Worm (Caenorhabditis elegans) whole organism, L4 larva: ENCODE measurements around the gene ncx-3.
A peak's percentile ranks its signal among the peaks of the same experiment; 100 is the strongest.

ENCODE experiments used
- F10B5.3 ChIP-seq: sonication (generic microtip); optimal IDR thresholded peaks from 2 replicates; lab custom pipeline; 2016; ENCODE audit warnings: mild to moderate bottlenecking, missing genetic modification characterization, missing compliant biosample characterization
- R02D3.7 ChIP-seq: fragments of 150-350 bp; sonication (generic microtip); optimal IDR thresholded peaks from 3 replicates; lab custom pipeline; 2014; ENCODE audit warnings: missing biosample characterization, missing genetic modification characterization
- Y105C5A.15 ChIP-seq: fragments of 200-800 bp; sonication (Bioruptor generic); IDR thresholded peaks from 2 replicates; pipeline ENCODE4 v1.3.6; 2022; ENCODE audit warnings: missing genetic modification characterization, missing compliant biosample characterization
- Y5F2A.4 ChIP-seq: fragments of 200-800 bp; sonication (Bioruptor generic); optimal IDR thresholded peaks from 2 replicates; lab custom pipeline; 2018; ENCODE audit warnings: mild to moderate bottlenecking, missing genetic modification characterization, missing compliant biosample characterization
- ama-1 ChIP-seq: fragments of 150-350 bp; optimal IDR thresholded peaks from 2 replicates; lab custom pipeline; 2014; ENCODE audit warnings: inconsistent platforms, mixed read lengths
- arid-1 ChIP-seq: fragments of 200-800 bp; sonication (Bioruptor generic); conservative IDR thresholded peaks from 2 replicates; pipeline ENCODE4 v1.3.6; 2022; ENCODE audit warnings: missing genetic modification reagents, missing genetic modification characterization, missing compliant biosample characterization
- attf-4 ChIP-seq: sonication (generic microtip); optimal IDR thresholded peaks from 3 replicates; lab custom pipeline; 2017; ENCODE audit warnings: missing biosample characterization, missing genetic modification characterization
- ceh-32 ChIP-seq: sonication (generic microtip); optimal IDR thresholded peaks from 2 replicates; lab custom pipeline; 2016; ENCODE audit warnings: mild to moderate bottlenecking, missing genetic modification characterization, missing compliant biosample characterization; ENCODE audit not compliant: poor library complexity
- ceh-44 ChIP-seq: fragments of 200-800 bp; sonication (Bioruptor generic); IDR thresholded peaks from 2 replicates; pipeline ENCODE4 v1.3.6; 2022; ENCODE audit warnings: missing genetic modification reagents, missing genetic modification characterization, missing compliant biosample characterization
- ceh-62 ChIP-seq: sonication (generic microtip); optimal IDR thresholded peaks from 2 replicates; lab custom pipeline; 2017; ENCODE audit warnings: missing biosample characterization, missing genetic modification characterization
- ceh-82 ChIP-seq: sonication (generic microtip); optimal IDR thresholded peaks from 2 replicates; lab custom pipeline; 2017; ENCODE audit warnings: missing biosample characterization, missing genetic modification characterization
- daf-16 ChIP-seq, 3 experiments: sonication (generic microtip); optimal IDR thresholded peaks; 2 replicates each; lab custom pipeline; 2016 to 2017; ENCODE audit warnings: missing genetic modification characterization in 3 of 3, missing genetic modification reagents in 3 of 3, mild to moderate bottlenecking in 2 of 3, missing compliant biosample characterization in 2 of 3, missing biosample characterization in 1 of 3, moderate library complexity in 1 of 3
- daf-8 ChIP-seq: fragments of 200-800 bp; sonication (Bioruptor generic); IDR thresholded peaks from 2 replicates; pipeline ENCODE4 v1.3.6; 2022; ENCODE audit warnings: missing genetic modification characterization, missing compliant biosample characterization
- dpl-1 ChIP-seq: fragments of 150-350 bp; optimal IDR thresholded peaks from 2 replicates; lab custom pipeline; 2014; ENCODE audit warnings: missing biosample characterization, missing genetic modification reagents, missing genetic modification characterization
- duxl-1 ChIP-seq: sonication (generic microtip); optimal IDR thresholded peaks from 2 replicates; lab custom pipeline; 2016; ENCODE audit warnings: mild to moderate bottlenecking, missing genetic modification characterization, moderate library complexity, missing compliant biosample characterization; ENCODE audit not compliant: poor library complexity
- egl-43 ChIP-seq: fragments of 200-800 bp; sonication (Bioruptor generic); IDR thresholded peaks from 2 replicates; pipeline ENCODE4 v1.3.6; 2022; ENCODE audit warnings: missing genetic modification reagents, missing genetic modification characterization, missing compliant biosample characterization
- gei-8 ChIP-seq: fragments of 200-800 bp; sonication (Bioruptor generic); optimal IDR thresholded peaks from 2 replicates; lab custom pipeline; 2018; ENCODE audit warnings: mild to moderate bottlenecking, missing genetic modification characterization, missing compliant biosample characterization
- lim-7 ChIP-seq: fragments of 200-800 bp; sonication (Bioruptor generic); IDR thresholded peaks from 2 replicates; pipeline ENCODE4 v1.3.6; 2022; ENCODE audit warnings: missing genetic modification characterization, missing compliant biosample characterization
- lsy-2 ChIP-seq, 2 experiments: fragments of 150-350 bp in 1 of 2; sonication (generic microtip) in 1 of 2; optimal IDR thresholded peaks; 2 replicates each; lab custom pipeline; 2014 to 2017; ENCODE audit warnings: missing biosample characterization in 2 of 2, missing genetic modification characterization in 2 of 2
- mdl-1 ChIP-seq, 2 experiments: fragments of 150-350 bp in 1 of 2; sonication (generic microtip) in 1 of 2; optimal IDR thresholded peaks; 2 replicates each; lab custom pipeline; 2014 to 2017; ENCODE audit warnings: missing biosample characterization in 2 of 2, missing genetic modification characterization in 2 of 2
- mxl-2 ChIP-seq: fragments of 200-800 bp; sonication (Bioruptor generic); conservative IDR thresholded peaks from 2 replicates; pipeline ENCODE4 v1.3.6; 2022; ENCODE audit warnings: missing genetic modification reagents, missing genetic modification characterization, missing compliant biosample characterization
- nhr-10 ChIP-seq: fragments of 150-350 bp; optimal IDR thresholded peaks from 2 replicates; lab custom pipeline; 2014; ENCODE audit warnings: missing biosample characterization, missing genetic modification characterization
- nhr-237 ChIP-seq: sonication (generic microtip); optimal IDR thresholded peaks from 2 replicates; lab custom pipeline; 2017; ENCODE audit warnings: missing biosample characterization, missing genetic modification characterization
- nhr-25 ChIP-seq: sonication (generic microtip); optimal IDR thresholded peaks from 2 replicates; lab custom pipeline; 2017; ENCODE audit warnings: missing genetic modification characterization, mild to moderate bottlenecking, missing compliant biosample characterization, antibody characterized with exemption, moderate library complexity, borderline replicate concordance; ENCODE audit not compliant: insufficient read depth
- nhr-28 ChIP-seq: fragments of 150-350 bp; optimal IDR thresholded peaks from 2 replicates; lab custom pipeline; 2014; ENCODE audit warnings: missing biosample characterization, missing genetic modification characterization
- nhr-6 ChIP-seq: fragments of 150-350 bp; optimal IDR thresholded peaks from 2 replicates; lab custom pipeline; 2014; ENCODE audit warnings: missing biosample characterization, missing genetic modification characterization
- pha-4 ChIP-seq, 2 experiments: fragments of 150-350 bp in 1 of 2; fragments of 200-800 bp in 1 of 2; sonication (Bioruptor generic) in 1 of 2; IDR thresholded peaks in 1 of 2; optimal IDR thresholded peaks in 1 of 2; 2 replicates each; pipeline versions ENCODE4 v1.3.6 to Lab custom; 2014 to 2022; ENCODE audit warnings: missing genetic modification characterization in 2 of 2, missing genetic modification reagents in 2 of 2, missing biosample characterization in 1 of 2, missing compliant biosample characterization in 1 of 2
- php-3 ChIP-seq: fragments of 200-800 bp; sonication (Bioruptor generic); IDR thresholded peaks from 2 replicates; pipeline ENCODE4 v1.3.6; 2022; ENCODE audit warnings: missing genetic modification reagents, missing genetic modification characterization, missing compliant biosample characterization
- pqm-1 ChIP-seq: sonication (generic microtip); optimal IDR thresholded peaks from 2 replicates; lab custom pipeline; 2017; ENCODE audit warnings: missing biosample characterization, missing genetic modification characterization
- rbr-2 ChIP-seq: sonication (generic microtip); optimal IDR thresholded peaks from 2 replicates; lab custom pipeline; 2016; ENCODE audit warnings: missing genotype, missing genetic modification characterization, missing compliant biosample characterization
- snpc-1.2 ChIP-seq: fragments of 200-800 bp; sonication (Bioruptor generic); IDR thresholded peaks from 2 replicates; pipeline ENCODE4 v1.3.6; 2022; ENCODE audit warnings: missing genetic modification reagents, missing genetic modification characterization, missing compliant biosample characterization
- spr-1 ChIP-seq: sonication (generic microtip); optimal IDR thresholded peaks from 2 replicates; lab custom pipeline; 2016; ENCODE audit warnings: mild to moderate bottlenecking, missing genetic modification characterization, missing compliant biosample characterization
- unc-130 ChIP-seq: sonication (generic microtip); optimal IDR thresholded peaks from 2 replicates; lab custom pipeline; 2016; ENCODE audit warnings: missing genetic modification reagents, missing genetic modification characterization, missing compliant biosample characterization
- unc-39 ChIP-seq: sonication (generic microtip); optimal IDR thresholded peaks from 2 replicates; lab custom pipeline; 2017; ENCODE audit warnings: missing biosample characterization, missing genetic modification characterization
- unc-62 ChIP-seq, 3 experiments: fragments of 150-350 bp in 1 of 3; sonication (generic microtip); optimal IDR thresholded peaks in 2 of 3; peaks in 1 of 3; 1 replicate in 1 of 3; 2 replicates in 2 of 3; lab custom pipeline; 2014 to 2017; ENCODE audit warnings: missing biosample characterization in 3 of 3, missing genetic modification characterization in 3 of 3, missing genetic modification reagents in 3 of 3, missing genotype in 1 of 3
- zip-2 ChIP-seq: fragments of 150-350 bp; optimal IDR thresholded peaks from 2 replicates; lab custom pipeline; 2014; ENCODE audit warnings: missing biosample characterization, missing genetic modification characterization
- ztf-11 ChIP-seq: fragments of 150-350 bp; optimal IDR thresholded peaks from 2 replicates; lab custom pipeline; 2014; ENCODE audit warnings: missing biosample characterization, missing genetic modification characterization

Gene ncx-3

DNA sequence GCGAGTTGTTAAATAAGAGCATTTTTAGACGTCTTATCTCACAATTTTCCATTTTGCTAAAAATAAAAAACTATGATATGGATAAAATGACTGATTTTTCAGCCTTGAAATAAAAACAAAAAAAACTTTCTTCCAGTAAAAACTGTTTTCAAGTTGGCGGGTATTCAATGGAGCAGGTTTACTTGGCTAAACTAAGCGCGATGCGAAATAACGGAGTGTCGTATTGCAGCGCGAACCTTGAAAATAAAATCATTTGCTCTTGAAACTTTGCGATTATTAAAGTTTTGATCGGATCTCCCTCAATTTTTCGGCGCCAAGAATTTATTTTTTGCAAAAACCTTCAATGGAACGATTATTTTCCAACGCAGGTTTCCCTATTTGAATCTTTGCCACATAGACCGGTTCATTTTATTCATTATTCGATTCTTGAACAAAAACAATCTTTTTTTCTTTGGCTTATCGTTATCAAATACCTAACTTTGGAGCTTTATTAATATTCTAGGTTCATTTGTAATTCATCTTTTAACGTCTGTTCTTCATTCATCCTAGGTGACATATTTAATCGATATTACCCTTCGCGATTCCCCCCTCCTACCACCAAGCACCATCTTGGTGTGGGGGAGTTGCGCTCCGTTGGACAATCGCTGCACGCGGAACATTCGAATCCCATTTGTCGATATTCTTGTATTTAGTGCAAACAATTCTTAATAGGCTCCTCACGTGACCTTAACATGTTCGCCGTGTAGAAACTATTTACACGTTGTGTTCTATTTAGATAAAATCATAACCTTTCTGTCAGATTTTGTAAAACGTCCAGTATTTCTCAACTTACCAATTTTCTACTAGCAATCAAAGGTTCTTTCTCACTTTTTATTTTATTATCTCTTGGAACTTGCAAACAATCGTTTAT lies 18.3 kb downstream of the ncx-3 start, which contains the start of the genes orc-5 and cyb-1 (continued):
- peak; percentile 67 for TF ChIP-seq nhr-6 (tag; lab: Kevin White, UChicago)
- TF ChIP-seq, all 104 proteins: peak for 17

DNA sequence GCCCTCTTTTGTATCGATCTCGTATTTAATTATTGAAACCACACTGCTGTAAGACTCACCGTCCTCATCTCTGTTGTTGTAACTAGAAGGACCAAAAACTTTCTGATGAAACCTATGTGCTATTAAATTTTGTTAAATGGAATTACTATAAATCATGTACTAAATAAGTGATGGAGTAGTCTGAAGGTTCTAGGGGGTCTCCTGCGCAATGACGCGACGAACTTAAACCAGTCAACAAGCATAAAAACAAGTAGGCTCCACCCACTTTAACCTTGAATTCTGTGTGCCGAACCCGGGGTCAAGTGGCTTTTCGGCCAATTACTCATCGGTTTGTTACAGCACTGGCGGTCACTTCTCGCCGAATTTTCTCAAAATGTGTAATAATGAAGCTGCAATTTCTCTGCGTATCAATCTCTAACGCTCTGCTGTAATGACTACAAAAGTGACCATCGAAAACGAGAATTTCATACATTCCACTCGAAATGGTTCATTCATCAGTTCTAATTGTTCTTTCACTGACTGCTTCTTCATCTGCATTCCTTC lies 20.6 kb downstream of the ncx-3 start, which contains the start of gene grl-21:
TSS of gene grl-21 (plus strand) at position 464 of the 543 bp plus-strand sequence.
- TF ChIP-seq ceh-32, result no peak
- no peak for TF ChIP-seq arid-1 (GFP tag; lab: Robert Waterston, UW)
- no peak for TF ChIP-seq unc-130
- no peak for TF ChIP-seq Y105C5A.15 (GFP tag; lab: Robert Waterston, UW)
- no peak for TF ChIP-seq daf-8
- no peak for TF ChIP-seq nhr-237
- TF ChIP-seq ceh-44, result no peak
- no peak for TF ChIP-seq mxl-2 (GFP tag; lab: Robert Waterston, UW)
- no peak for TF ChIP-seq Y5F2A.4 (GFP tag; lab: Kevin White, UChicago)
- TF ChIP-seq attf-4 (tag; lab: Kevin White, UChicago), result no peak
- TF ChIP-seq unc-62 (GFP tag; optimal IDR thresholded peaks at IDR 0.05 in 1 of 2; lab: Kevin White, UChicago), result no peak
- no peak for TF ChIP-seq unc-62 (tag; optimal IDR thresholded peaks at IDR 0.05; lab: Kevin White, UChicago)
- no peak for TF ChIP-seq pqm-1
- no peak for TF ChIP-seq unc-39 (tag; lab: Kevin White, UChicago)
- no peak for TF ChIP-seq mdl-1 (tag; optimal IDR thresholded peaks at IDR 0.05; lab: Kevin White, UChicago)
- no peak for TF ChIP-seq snpc-1.2 (GFP tag; lab: Robert Waterston, UW)
- TF ChIP-seq lim-7, result no peak
- TF ChIP-seq ceh-82 (tag; lab: Kevin White, UChicago), result no peak

DNA sequence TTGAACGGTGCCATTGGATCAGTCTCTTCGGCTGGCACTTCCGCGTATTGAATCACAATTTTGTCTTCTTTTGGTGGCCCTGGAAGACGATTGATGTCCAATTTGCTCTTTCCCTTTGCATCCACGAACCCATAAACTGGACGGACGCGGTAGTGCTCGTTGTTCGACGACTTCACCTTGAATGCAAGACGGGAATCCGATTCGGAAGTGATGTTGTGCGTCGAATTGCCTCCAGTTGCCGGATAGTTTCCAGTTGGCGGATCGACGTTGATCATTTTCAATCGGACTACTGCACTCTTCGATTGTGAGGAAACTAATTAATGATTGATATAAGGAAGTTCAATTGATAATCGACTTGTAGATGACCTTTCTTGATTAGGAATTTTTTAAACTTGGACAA lies 21.9 kb downstream of the ncx-3 start, which contains the start of gene ssp-34:
TSS of gene ssp-34 (minus strand) at position 275 of the 400 bp plus-strand sequence.
- no peak for TF ChIP-seq pha-4 (GFP tag; IDR thresholded peaks at IDR 0.05; lab: Robert Waterston, UW)
- no peak for TF ChIP-seq pha-4 (tag; optimal IDR thresholded peaks at IDR 0.05; lab: Kevin White, UChicago)
- peak in 1 of 2 experiments; percentile 91 for TF ChIP-seq unc-62 (GFP tag; optimal IDR thresholded peaks at IDR 0.05 in 1 of 2; lab: Kevin White, UChicago)
- TF ChIP-seq unc-62 (tag; optimal IDR thresholded peaks at IDR 0.05; lab: Kevin White, UChicago), result no peak

DNA sequence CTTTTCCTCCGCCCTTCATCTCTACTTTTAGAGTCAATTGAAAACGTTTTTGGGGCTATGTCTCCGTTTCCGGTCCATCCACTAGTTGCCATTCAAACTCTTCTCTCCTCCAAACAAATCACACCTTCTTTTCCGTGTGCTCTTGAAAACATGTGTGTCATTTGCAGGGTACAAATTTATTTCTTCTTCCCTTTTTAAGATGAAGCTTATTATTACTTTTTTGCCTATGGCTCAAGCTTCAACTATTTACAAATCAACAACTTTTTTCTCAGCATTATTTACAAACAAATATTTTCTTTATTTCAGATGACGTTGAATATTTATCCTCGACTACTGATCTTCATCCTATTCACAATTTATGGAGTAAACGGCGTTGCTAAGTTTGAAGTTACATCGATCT lies 28.0 kb downstream of the ncx-3 start, which contains the start of gene T25B9.3:
TSS of gene T25B9.3 (plus strand) at position 301 of the 400 bp plus-strand sequence.
- TF ChIP-seq unc-39 (tag; lab: Kevin White, UChicago) (no peak), gei-8 (GFP tag; lab: Kevin White, UChicago) (no peak), egl-43 (no peak), nhr-28 (tag; lab: Kevin White, UChicago) (no peak), lsy-2 (tag; optimal IDR thresholded peaks at IDR 0.05; lab: Kevin White, UChicago) (no peak), R02D3.7 (tag; lab: Kevin White, UChicago) (no peak), nhr-25 (tag; lab: Kevin White, UChicago) (no peak), ceh-62 (no peak)
- TF ChIP-seq, all 104 proteins: peak for 0

DNA sequence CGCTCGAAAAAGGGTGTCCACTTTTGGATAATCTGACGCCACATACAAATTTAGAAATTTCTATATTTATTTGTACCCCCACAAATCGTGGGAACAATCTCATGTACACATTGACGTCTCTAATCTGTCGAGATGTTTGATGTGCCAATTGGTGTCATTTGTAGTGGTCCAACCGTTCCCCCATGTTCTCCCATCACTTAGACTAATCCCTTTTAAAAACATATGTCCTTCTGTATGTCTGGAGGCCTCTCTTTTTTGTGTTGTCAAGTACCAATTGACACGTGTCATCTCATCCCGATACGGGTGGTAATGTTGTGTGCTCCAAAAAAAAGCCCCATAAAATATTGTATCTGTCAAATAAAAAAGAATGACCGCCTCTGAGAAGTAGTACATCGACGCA lies 28.9 kb downstream of the ncx-3 start:
- TF ChIP-seq ama-1 (lab: Kevin White, UChicago), result no peak
- TF ChIP-seq, all 104 proteins: peak for 0

DNA sequence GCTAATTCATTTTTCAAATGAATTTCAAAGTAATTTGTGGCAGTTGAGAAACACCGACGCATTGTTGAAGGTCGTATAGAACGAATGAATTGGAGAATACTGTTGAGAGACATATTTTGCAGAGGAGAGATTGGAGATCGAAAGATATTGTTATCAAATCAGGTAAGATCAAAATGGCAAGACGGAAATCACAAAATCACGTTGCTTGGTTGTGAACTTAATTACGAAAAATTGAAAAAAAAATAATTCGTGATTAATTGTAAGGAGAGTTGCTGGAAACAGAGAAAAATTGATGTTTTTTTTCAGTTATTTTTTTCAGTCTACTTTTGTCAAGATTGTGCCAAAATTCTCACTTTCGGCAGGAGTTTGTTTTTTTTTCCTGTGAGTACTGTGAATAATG lies 33.6 kb downstream of the ncx-3 start, which contains the start of gene T25B9.1:
TSS of gene T25B9.1 (minus strand) at position 101 of the 400 bp plus-strand sequence.
- no peak for TF ChIP-seq duxl-1 (tag; lab: Kevin White, UChicago)
- no peak for TF ChIP-seq spr-1 (tag; lab: Kevin White, UChicago)
- no peak for TF ChIP-seq mdl-1 (tag; optimal IDR thresholded peaks at IDR 0.05; lab: Kevin White, UChicago)
- TF ChIP-seq F10B5.3, result no peak
- TF ChIP-seq nhr-10 (tag; lab: Kevin White, UChicago), result no peak
- no peak for TF ChIP-seq ztf-11 (tag; lab: Kevin White, UChicago)
- no peak for TF ChIP-seq rbr-2 (tag; lab: Kevin White, UChicago)
- no peak for TF ChIP-seq unc-130
- TF ChIP-seq zip-2, result no peak
- no peak for TF ChIP-seq dpl-1
- TF ChIP-seq ceh-82 (tag; lab: Kevin White, UChicago), result no peak
- TF ChIP-seq daf-16 (GFP tag; optimal IDR thresholded peaks at IDR 0.05; lab: Kevin White, UChicago), result no peak
- no peak for TF ChIP-seq daf-16 (tag; optimal IDR thresholded peaks at IDR 0.05; lab: Kevin White, UChicago)
- TF ChIP-seq php-3 (GFP tag; lab: Robert Waterston, UW), result no peak
